Worm (Caenorhabditis elegans): Measurements from ENCODE around the gene srz-59.

The srz-59 gene

ce11 chrIV:14091242-14091641 is 40.6 kb upstream of the srz-59 start, which contains the start of gene noah-2:
Gene noah-2 (plus strand): TSS chrIV:14091254.
- TF ChIP-seq fos-1 (tag; optimal IDR thresholded peaks at IDR 0.05) (no peak), aly-2 (tag; optimal IDR thresholded peaks at IDR 0.05) (no peak), ZK546.5 (tag; optimal IDR thresholded peaks at IDR 0.05) (no peak), mbf-1 (tag; optimal IDR thresholded peaks at IDR 0.05) (no peak), peb-1 (tag; optimal IDR thresholded peaks at IDR 0.05) (no peak), unc-55 (GFP tag; optimal IDR thresholded peaks at IDR 0.05) (no peak), skn-1 (tag; optimal IDR thresholded peaks at IDR 0.05) (no peak), alr-1 (tag; optimal IDR thresholded peaks at IDR 0.05) (no peak), nhr-237 (tag; optimal IDR thresholded peaks at IDR 0.05) (no peak), snpc-4 (tag; optimal IDR thresholded peaks at IDR 0.05) (no peak), sem-4 (tag; optimal IDR thresholded peaks at IDR 0.05) (no peak), mab-5 (tag; optimal IDR thresholded peaks at IDR 0.05) (no peak), nhr-77 (tag; optimal IDR thresholded peaks at IDR 0.05) (no peak), egl-27 (tag; optimal IDR thresholded peaks at IDR 0.05) (no peak), unc-39 (tag; optimal IDR thresholded peaks at IDR 0.05) (no peak), ceh-16 (tag; optimal IDR thresholded peaks at IDR 0.05) (no peak), lin-13 (GFP tag; optimal IDR thresholded peaks at IDR 0.05) (no peak)

ce11 chrIV:14098540-14099098 is 33.3 kb upstream of the srz-59 start:
- TF ChIP-seq F13H6.1 (tag; optimal IDR thresholded peaks at IDR 0.05), result no peak
- TF ChIP-seq lin-39 (tag; optimal IDR thresholded peaks at IDR 0.05), result no peak
- TF ChIP-seq sma-9 (GFP tag; optimal IDR thresholded peaks at IDR 0.05), result no peak
- TF ChIP-seq sma-9 (tag; optimal IDR thresholded peaks at IDR 0.05), result no peak
- no peak for TF ChIP-seq alr-1 (tag; optimal IDR thresholded peaks at IDR 0.05)
- no peak for TF ChIP-seq blmp-1 (tag; optimal IDR thresholded peaks at IDR 0.05; ENCODE audit: insufficient read depth)
- TF ChIP-seq lin-11 (tag; optimal IDR thresholded peaks at IDR 0.05), result no peak
- no peak for TF ChIP-seq unc-62 (GFP tag; optimal IDR thresholded peaks at IDR 0.05)
- TF ChIP-seq dmd-4 (tag; optimal IDR thresholded peaks at IDR 0.05), result no peak
- TF ChIP-seq peb-1 (tag; optimal IDR thresholded peaks at IDR 0.05), result no peak
- no peak for TF ChIP-seq lin-13 (GFP tag; optimal IDR thresholded peaks at IDR 0.05)
- no peak for TF ChIP-seq snpc-4 (tag; optimal IDR thresholded peaks at IDR 0.05)
- TF ChIP-seq C34F6.9 (tag; optimal IDR thresholded peaks at IDR 0.05), result no peak
- no peak for TF ChIP-seq aly-2 (tag; optimal IDR thresholded peaks at IDR 0.05)
- TF ChIP-seq nhr-23 (tag; optimal IDR thresholded peaks at IDR 0.05), result no peak
- no peak for TF ChIP-seq nhr-129 (tag; optimal IDR thresholded peaks at IDR 0.05)
- TF ChIP-seq sma-3 (GFP tag; optimal IDR thresholded peaks at IDR 0.05), result no peak
- no peak for TF ChIP-seq mab-5 (tag; optimal IDR thresholded peaks at IDR 0.05)

DNA sequence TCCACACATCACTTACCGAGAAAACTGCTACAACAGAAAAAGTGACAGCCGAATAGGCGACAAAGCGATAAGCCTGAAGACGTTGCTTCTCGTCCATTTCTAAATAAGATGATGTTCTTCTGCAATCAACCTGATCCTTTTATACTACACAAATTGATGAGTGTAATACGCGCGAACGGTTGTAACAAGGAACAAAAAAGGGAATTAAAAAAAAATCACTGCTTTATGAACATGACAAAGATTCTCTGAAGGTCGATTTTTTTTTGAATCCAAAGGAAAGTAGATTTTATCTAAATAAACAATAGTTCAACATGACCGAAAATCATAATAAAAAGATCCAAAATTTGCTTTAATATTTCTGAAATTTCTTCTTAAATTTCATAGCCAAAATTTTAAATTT is 32.6 kb upstream of the srz-59 start, which contains the start of gene col-133:
col-133 (minus strand) TSS at position 101 of the 400 bp plus-strand sequence.
- TF ChIP-seq peb-1 (tag; optimal IDR thresholded peaks at IDR 0.05) (no peak), zag-1 (tag; optimal IDR thresholded peaks at IDR 0.05) (no peak), sem-4 (tag; optimal IDR thresholded peaks at IDR 0.05) (no peak), lsy-2 (tag; optimal IDR thresholded peaks at IDR 0.05) (no peak), unc-55 (GFP tag; optimal IDR thresholded peaks at IDR 0.05) (no peak), blmp-1 (tag; optimal IDR thresholded peaks at IDR 0.05; ENCODE audit: insufficient read depth) (no peak), mab-5 (tag; optimal IDR thresholded peaks at IDR 0.05) (no peak), ztf-4 (tag; optimal IDR thresholded peaks at IDR 0.05) (no peak), fos-1 (tag; optimal IDR thresholded peaks at IDR 0.05) (no peak), nhr-12 (tag; optimal IDR thresholded peaks at IDR 0.05) (no peak), F13H6.1 (tag; optimal IDR thresholded peaks at IDR 0.05) (no peak), lin-13 (GFP tag; optimal IDR thresholded peaks at IDR 0.05) (no peak), egl-27 (tag; optimal IDR thresholded peaks at IDR 0.05) (no peak), nhr-25 (tag; optimal IDR thresholded peaks at IDR 0.05) (no peak), nhr-21 (tag; optimal IDR thresholded peaks at IDR 0.05) (no peak), nhr-77 (tag; optimal IDR thresholded peaks at IDR 0.05) (no peak), sma-9 (GFP tag; optimal IDR thresholded peaks at IDR 0.05) (no peak), sma-9 (tag; optimal IDR thresholded peaks at IDR 0.05) (no peak), nhr-10 (tag; optimal IDR thresholded peaks at IDR 0.05) (no peak), nhr-237 (tag; optimal IDR thresholded peaks at IDR 0.05) (no peak), lin-11 (tag; optimal IDR thresholded peaks at IDR 0.05) (no peak)

- TF ChIP-seq nhr-129 (tag; optimal IDR thresholded peaks at IDR 0.05), result peak; percentile 71
- no peak for TF ChIP-seq egl-27 (tag; optimal IDR thresholded peaks at IDR 0.05)
- TF ChIP-seq lsy-2 (tag; optimal IDR thresholded peaks at IDR 0.05), result no peak
- TF ChIP-seq lin-13 (GFP tag; optimal IDR thresholded peaks at IDR 0.05), result no peak
- peak; percentile 22 for TF ChIP-seq crh-2 (tag; optimal IDR thresholded peaks at IDR 0.05)
- no peak for TF ChIP-seq nhr-237 (tag; optimal IDR thresholded peaks at IDR 0.05)
- TF ChIP-seq ceh-16 (tag; optimal IDR thresholded peaks at IDR 0.05), result no peak
- peak; percentile 35 for TF ChIP-seq fos-1 (tag; optimal IDR thresholded peaks at IDR 0.05)
- peak; percentile 65 for TF ChIP-seq unc-55 (GFP tag; optimal IDR thresholded peaks at IDR 0.05)
- TF ChIP-seq C34F6.9 (tag; optimal IDR thresholded peaks at IDR 0.05), result peak; percentile 62
Observed at ce11 chrIV:14103054-14103453, 28.8 kb upstream of the srz-59 start, which contains the start of gene F52B11.5. Gene F52B11.5 (minus strand): TSS chrIV:14103231.
